Worm (Caenorhabditis elegans): ENCODE results near the gene acs-1.

The acs-1 gene

DNA sequence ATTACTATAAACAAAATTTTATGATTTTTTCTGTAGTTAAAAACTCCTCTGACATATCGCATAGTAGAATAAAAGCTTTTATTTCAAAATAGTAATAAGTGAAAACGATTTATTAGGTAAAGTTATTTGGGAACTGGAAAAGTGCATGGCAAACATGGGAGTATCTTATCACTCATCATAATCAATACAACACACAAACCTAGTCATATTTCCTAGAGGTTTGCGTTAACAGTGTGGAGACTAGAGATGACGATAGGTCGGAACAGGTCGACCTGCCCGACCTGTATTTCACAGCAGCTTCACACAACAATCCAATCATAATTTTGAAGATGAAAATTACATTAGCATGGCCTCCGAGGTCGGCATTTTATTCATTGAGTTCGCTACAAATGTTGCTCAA lies 55.2 kb downstream of the acs-1 start, which contains the start of gene EGAP9.3:
EGAP9.3 (minus strand) TSS at position 131 of the 400 bp plus-strand sequence.
- no peak for TF ChIP-seq ref-1 (GFP tag; conservative IDR thresholded peaks at IDR 0.05)
- TF ChIP-seq ztf-29 (GFP tag; IDR thresholded peaks at IDR 0.05), result no peak
- no peak for TF ChIP-seq T22C8.4 (GFP tag; IDR thresholded peaks at IDR 0.05)
- TF ChIP-seq flt-1 (GFP tag; IDR thresholded peaks at IDR 0.05), result no peak
- no peak for TF ChIP-seq med-1 (GFP tag; optimal IDR thresholded peaks at IDR 0.05; ENCODE audit: insufficient read depth)
- no peak for TF ChIP-seq klf-2 (GFP tag; conservative IDR thresholded peaks at IDR 0.05)
- no peak for TF ChIP-seq cog-1 (tag; optimal IDR thresholded peaks at IDR 0.05)
- no peak for TF ChIP-seq ztf-23 (GFP tag; IDR thresholded peaks at IDR 0.05)
- no peak for TF ChIP-seq tab-1 (GFP tag; IDR thresholded peaks at IDR 0.05)
